Worm (Caenorhabditis elegans) whole organism, L3 larva: ENCODE measurements around the gene efa-6.

Experiments used
- ama-1 ChIP-seq: fragments of 150-350 bp; optimal IDR thresholded peaks from 2 replicates; lab custom pipeline; 2018
- lin-15B ChIP-seq: fragments of 150-350 bp; optimal IDR thresholded peaks from 2 replicates; lab custom pipeline; 2014; ENCODE audit warnings: missing biosample characterization, missing genetic modification characterization

DNA sequence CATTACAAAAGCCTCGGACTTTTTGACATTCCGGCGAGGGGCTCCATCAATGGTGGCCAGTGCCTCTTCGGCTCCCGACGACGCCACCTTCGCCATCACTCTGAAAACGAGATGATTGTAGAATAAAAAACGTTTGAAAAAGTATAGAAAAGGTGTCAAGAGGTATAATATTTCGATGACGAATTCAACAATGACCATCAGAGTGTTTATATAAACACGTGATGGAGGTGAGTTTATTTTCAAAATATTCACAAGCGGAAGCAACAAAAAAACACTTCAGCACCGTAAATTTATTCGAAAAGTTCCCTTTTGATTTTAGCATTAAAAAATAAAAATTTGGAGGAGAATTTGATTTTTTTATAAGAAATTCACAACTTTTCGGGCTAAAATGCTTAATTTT lies at the start of gene efa-6:
- TF ChIP-seq lin-15B (tag; lab: Kevin White, UChicago) (no peak), ama-1 (lab: Kevin White, UChicago) (no peak)
